Fruit fly (Drosophila melanogaster): ENCODE results near the gene Nepl6.
A peak's percentile ranks its signal among the peaks of the same experiment; 100 is the strongest.

Gene Nepl6

DNA sequence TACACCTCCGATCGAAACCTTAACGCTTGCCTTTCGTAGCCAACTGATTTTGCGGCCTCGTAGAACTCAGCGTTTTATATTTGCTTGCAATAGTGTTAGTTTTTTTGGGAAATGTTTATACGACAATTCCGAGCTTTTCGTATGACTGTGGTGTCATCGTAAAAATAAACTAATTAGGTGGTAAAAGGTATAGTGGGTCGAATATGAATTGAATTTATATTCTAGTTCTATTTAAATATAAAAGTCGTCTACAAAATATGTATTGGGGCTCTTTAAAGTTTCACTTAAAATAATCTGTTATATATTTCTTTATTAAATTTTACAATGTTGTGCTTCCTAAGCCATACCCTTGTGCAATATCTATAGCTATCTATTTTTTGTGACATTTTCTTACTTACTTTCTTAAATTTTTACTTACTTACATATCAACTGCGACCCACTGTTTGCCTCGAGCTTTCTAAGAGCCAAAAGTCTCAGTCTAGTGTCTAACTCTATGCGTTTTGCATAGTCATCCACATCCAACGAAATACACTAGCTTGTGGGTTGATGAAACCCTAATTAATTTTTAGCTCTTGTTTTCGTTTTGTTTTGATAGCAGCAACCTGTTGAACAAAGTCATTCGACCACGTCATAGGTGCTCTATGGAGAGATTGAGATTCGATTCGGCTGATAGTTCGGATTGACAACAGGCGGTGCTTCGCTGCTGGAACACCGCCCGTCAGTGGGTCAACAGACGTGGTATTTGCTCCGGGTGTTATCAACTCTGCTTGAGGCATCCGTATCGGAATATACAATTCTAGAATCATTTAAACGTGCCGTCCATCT, 34.1 kb downstream of the Nepl6 start, which contains the start of gene CG9498 (continued):
- TF ChIP-seq CG14014 (GFP tag; IDR thresholded peaks at IDR 0.05) (peak; percentile 87), Lhr (GFP tag; optimal IDR thresholded peaks at IDR 0.05) (no peak), CG8089 (GFP tag; optimal IDR thresholded peaks at IDR 0.05) (no peak), cg (GFP tag; optimal IDR thresholded peaks at IDR 0.05) (peak; percentile 14), exex (tag; optimal IDR thresholded peaks at IDR 0.05) (peak; percentile 95), CG2712 (tag; optimal IDR thresholded peaks at IDR 0.05) (peak; percentile 87), Eip74EF (GFP tag; optimal IDR thresholded peaks at IDR 0.05) (peak in 1 of 2 experiments; percentile 69)

DNA sequence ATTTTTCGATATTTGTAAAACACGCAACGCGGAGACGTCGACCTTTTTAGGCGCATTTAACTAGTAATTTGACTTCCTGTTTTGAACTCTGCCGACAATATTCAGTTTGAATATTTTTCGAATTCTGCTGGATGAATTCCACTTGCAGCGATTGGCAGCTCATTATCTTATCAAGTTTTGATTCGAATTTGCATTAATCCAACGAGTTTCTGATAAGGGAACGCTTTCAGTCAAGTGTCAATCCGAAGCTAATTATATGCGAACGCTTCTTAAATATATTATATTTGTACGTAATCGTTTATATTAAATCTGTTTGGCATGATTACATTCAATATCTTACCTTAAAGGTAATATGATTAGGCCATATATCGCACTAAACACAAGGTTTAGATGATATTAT, 37.0 kb downstream of the Nepl6 start, which contains the start of gene CG9497:
CG9497 (minus strand) TSS at position 101 of the 400 bp plus-strand sequence.
- TF ChIP-seq tap (tag; optimal IDR thresholded peaks at IDR 0.05) (no peak), CG1024 (GFP tag; IDR thresholded peaks at IDR 0.05) (no peak), h (optimal IDR thresholded peaks at IDR 0.05) (no peak), exex (tag; optimal IDR thresholded peaks at IDR 0.05) (peak; percentile 22), CG11504 (tag; optimal IDR thresholded peaks at IDR 0.05) (no peak), CG5180 (GFP tag; optimal IDR thresholded peaks at IDR 0.05) (no peak), chinmo (GFP tag; IDR thresholded peaks at IDR 0.05; ENCODE audit: partially characterized antibody) (no peak), stwl (tag; optimal IDR thresholded peaks at IDR 0.05) (no peak), knrl (GFP tag; IDR thresholded peaks at IDR 0.05; ENCODE audit: partially characterized antibody) (no peak)

DNA sequence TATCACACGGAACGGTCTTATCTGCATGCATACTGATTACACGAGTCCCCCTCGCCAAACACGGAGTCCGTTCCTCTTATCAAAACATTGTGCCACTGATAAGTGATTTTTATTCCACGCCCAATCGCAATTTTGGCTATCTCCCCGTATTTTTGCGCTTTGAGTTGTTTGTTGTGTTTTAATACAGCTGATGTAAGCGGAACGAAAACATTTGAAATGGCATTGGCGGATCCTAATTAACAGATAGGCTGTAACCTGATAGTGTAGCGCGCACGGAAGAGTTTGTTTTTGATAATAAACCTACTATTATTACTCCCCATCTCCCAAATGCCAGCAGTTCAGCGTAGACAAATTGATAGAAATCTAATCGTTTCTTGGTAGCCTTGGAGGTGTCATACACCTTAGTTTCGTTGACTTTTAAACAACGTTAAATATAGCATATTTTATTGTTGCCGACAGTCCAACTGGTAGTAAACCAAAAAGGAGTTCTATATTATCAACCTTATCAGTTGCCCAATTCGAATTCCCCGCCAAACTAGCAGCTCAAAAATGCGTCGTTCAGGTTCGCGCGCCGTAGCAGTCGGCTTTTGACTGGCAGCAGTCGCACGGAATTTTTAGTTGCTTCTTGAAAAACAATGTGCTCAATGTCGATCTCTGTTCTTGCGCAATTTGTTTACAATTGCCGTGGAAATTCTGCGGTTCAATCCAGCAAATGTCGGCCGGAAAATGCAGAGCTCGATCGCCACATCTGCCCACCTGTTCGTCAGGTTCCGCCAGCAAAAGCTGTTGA, 42.0 kb downstream of the Nepl6 start:
- TF ChIP-seq CG3726 (GFP tag; IDR thresholded peaks at IDR 0.05) (no peak), nom (GFP tag; optimal IDR thresholded peaks at IDR 0.05) (no peak), CG17912 (GFP tag; optimal IDR thresholded peaks at IDR 0.05) (peak; percentile 65), tup (GFP tag; optimal IDR thresholded peaks at IDR 0.05) (no peak), Ets97D (GFP tag; optimal IDR thresholded peaks at IDR 0.05) (peak; percentile 31), CG14710 (tag; optimal IDR thresholded peaks at IDR 0.05) (peak; percentile 21), Poxn (GFP tag; IDR thresholded peaks at IDR 0.05) (no peak), CG3407 (GFP tag; optimal IDR thresholded peaks at IDR 0.05) (no peak), CG12299 (tag; optimal IDR thresholded peaks at IDR 0.05) (no peak), ttk (GFP tag; IDR thresholded peaks at IDR 0.05) (no peak), CG5245 (GFP tag; optimal IDR thresholded peaks at IDR 0.05) (no peak), CG9727 (GFP tag; optimal IDR thresholded peaks at IDR 0.05) (peak; percentile 10), kah (GFP tag; optimal IDR thresholded peaks at IDR 0.05) (peak; percentile 57), Lhr (GFP tag; optimal IDR thresholded peaks at IDR 0.05) (peak; percentile 16), tna (GFP tag; IDR thresholded peaks at IDR 0.05; ENCODE audit: partially characterized antibody) (no peak), Opbp (GFP tag; IDR thresholded peaks at IDR 0.05; ENCODE audit: partially characterized antibody) (peak; percentile 65; the same call in 2 of the 3 replicates), CG11695 (GFP tag; IDR thresholded peaks at IDR 0.05) (no peak), Aef1 (GFP tag; IDR thresholded peaks at IDR 0.05) (no peak), bowl (GFP tag; IDR thresholded peaks at IDR 0.05) (0 out of 2 replicates have a peak, but pooled peaks have one; percentile 12), CG18011 (GFP tag; optimal IDR thresholded peaks at IDR 0.05) (peak; percentile 98), bigmax (GFP tag; optimal IDR thresholded peaks at IDR 0.05) (no peak), CrebB (tag; optimal IDR thresholded peaks at IDR 0.05) (no peak), CoRest (tag; optimal IDR thresholded peaks at IDR 0.05) (peak; percentile 34), Deaf1 (tag; optimal IDR thresholded peaks at IDR 0.05) (no peak), ftz-f1 (GFP tag; optimal IDR thresholded peaks at IDR 0.05) (peak; percentile 85), CG18262 (tag; optimal IDR thresholded peaks at IDR 0.05) (no peak), CG43689 (GFP tag; IDR thresholded peaks at IDR 0.05) (no peak), sob (GFP tag; IDR thresholded peaks at IDR 0.05) (peak; percentile 56; the same call in 1 of the 2 replicates), BEAF-32 (GFP tag; optimal IDR thresholded peaks at IDR 0.05) (peak; percentile 33)

Data from whole organism, embryonic.